Fruit fly (Drosophila melanogaster) whole organism, wandering third instar larva: ENCODE measurements around the gene Axs.

Experiments
- Abd-B ChIP-seq: fragments of >200 bp; optimal IDR thresholded peaks from 2 replicates; lab custom pipeline; 2017; ENCODE audit warnings: missing biosample characterization, missing genetic modification characterization
- Dfd ChIP-seq: fragments of >200 bp; optimal IDR thresholded peaks from 2 replicates; lab custom pipeline; 2017; ENCODE audit warnings: missing biosample characterization, missing genetic modification characterization
- Hr78 ChIP-seq: fragments of >200 bp; optimal IDR thresholded peaks from 2 replicates; lab custom pipeline; 2017; ENCODE audit warnings: missing biosample characterization, missing genetic modification characterization
- Mio ChIP-seq: sonication (Bioruptor generic); optimal IDR thresholded peaks from 2 replicates; lab custom pipeline; 2016; ENCODE audit warnings: missing biosample characterization, missing genetic modification characterization
- OdsH ChIP-seq: fragments of 200-800 bp; sonication (Bioruptor generic); optimal IDR thresholded peaks from 2 replicates; lab custom pipeline; 2016; ENCODE audit warnings: missing biosample characterization, mild to moderate bottlenecking, missing genetic modification characterization
- Vsx2 ChIP-seq: fragments of 200-300, 225-300 bp; sonication (Bioruptor generic); optimal IDR thresholded peaks from 2 replicates; lab custom pipeline; 2018; ENCODE audit warnings: missing biosample characterization, missing genetic modification characterization; ENCODE audit not compliant: partially characterized antibody
- br ChIP-seq: fragments of 200-800 bp; sonication (Bioruptor generic); optimal IDR thresholded peaks from 2 replicates; lab custom pipeline; 2016; ENCODE audit warnings: missing biosample characterization, missing genetic modification characterization
- fru ChIP-seq: fragments of 200-800 bp; sonication (Bioruptor generic); optimal IDR thresholded peaks from 3 replicates; lab custom pipeline; 2016; ENCODE audit warnings: missing biosample characterization, mild to moderate bottlenecking, missing genetic modification characterization
- sv ChIP-seq: fragments of 200-800 bp; sonication (Bioruptor generic); optimal IDR thresholded peaks from 3 replicates; lab custom pipeline; 2016; ENCODE audit warnings: missing biosample characterization, missing genetic modification characterization
- usp ChIP-seq: fragments of >200 bp; optimal IDR thresholded peaks from 2 replicates; lab custom pipeline; 2017; ENCODE audit warnings: missing biosample characterization, missing genetic modification characterization

DNA sequence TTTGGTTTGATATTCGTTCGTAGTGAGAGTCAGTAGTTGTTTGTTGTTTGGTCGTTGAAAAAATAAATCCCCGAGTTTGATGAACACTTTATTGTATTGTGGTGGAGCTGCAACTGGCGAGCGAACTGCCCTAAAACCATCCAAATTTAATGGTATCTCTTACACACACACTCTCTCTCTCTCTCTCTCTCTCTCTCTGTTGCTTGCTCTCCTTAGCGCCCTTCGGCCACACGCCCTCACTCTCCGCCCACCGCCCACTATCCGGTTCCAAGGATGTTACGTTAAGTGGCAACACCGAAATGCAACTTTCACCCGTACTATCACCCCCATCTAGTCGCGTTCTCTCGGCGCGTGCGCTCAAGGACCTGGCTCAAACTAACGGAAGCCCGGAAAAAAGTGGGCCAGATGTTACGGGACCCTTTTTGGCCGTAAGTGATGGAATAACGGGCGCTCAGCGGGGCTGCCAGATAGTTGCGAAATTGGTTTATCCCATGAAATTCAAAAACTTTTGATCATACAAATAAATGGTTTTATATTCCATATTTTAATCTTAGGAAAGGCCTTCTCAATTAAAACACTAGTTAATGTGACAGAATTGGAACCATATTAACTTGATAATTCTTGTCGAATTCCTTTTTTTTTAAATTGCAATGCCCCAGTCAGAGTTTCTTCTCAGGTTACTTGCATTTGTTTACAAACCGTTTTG lies 3.9 kb upstream of the Axs start:
- TF ChIP-seq fru (GFP tag; lab: Kevin White, UChicago) = no peak
- TF ChIP-seq usp = no peak
- no peak for TF ChIP-seq Abd-B (GFP tag; lab: Kevin White, UChicago)
- no peak for TF ChIP-seq Dfd (GFP tag; lab: Kevin White, UChicago)
- TF ChIP-seq sv (GFP tag; lab: Kevin White, UChicago) = no peak
- no peak for TF ChIP-seq Hr78 (GFP tag; lab: Kevin White, UChicago)
- TF ChIP-seq Vsx2 (GFP tag; lab: Kevin White, UChicago) = no peak
- no peak for TF ChIP-seq OdsH (GFP tag; lab: Kevin White, UChicago)
- no peak for TF ChIP-seq Mio
- no peak for TF ChIP-seq br (GFP tag; lab: Kevin White, UChicago)
